Fruit fly (Drosophila melanogaster): ENCODE results near the gene CG5478.

CG5478 gene

DNA sequence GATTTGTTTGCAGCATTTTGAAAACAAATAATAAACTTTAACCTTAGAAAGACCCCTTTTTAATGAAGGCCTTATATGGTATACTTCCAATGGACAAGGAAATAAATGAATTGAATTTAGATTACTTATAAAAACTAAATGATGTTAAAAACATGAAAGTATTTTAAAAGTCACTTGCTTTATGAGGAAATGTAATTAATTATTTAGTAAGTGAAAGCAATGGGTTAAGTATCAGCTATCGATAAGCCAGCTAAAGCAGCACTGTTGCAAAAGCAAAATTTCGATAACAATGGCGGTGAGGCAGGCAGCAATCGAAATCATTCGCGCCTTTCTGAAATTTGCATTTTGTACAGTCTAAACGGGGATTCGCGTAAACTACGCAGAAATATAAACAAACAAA lies 31.6 kb upstream of the CG5478 start, which contains the start of the genes CG32856 and Rbf2 (continued):
- peak; percentile 84 for TF ChIP-seq Dip3 (GFP tag; optimal IDR thresholded peaks at IDR 0.05)
- no peak for TF ChIP-seq Hey (tag; optimal IDR thresholded peaks at IDR 0.05)
- TF ChIP-seq eve (GFP tag; optimal IDR thresholded peaks at IDR 0.05): no peak
- TF ChIP-seq CG16863 (GFP tag; optimal IDR thresholded peaks at IDR 0.05): peak; percentile 75
- TF ChIP-seq NfI (GFP tag; optimal IDR thresholded peaks at IDR 0.05): peak; percentile 84
- TF ChIP-seq NC2α (GFP tag; optimal IDR thresholded peaks at IDR 0.05): no peak
- TF ChIP-seq CG3407 (GFP tag; optimal IDR thresholded peaks at IDR 0.05): no peak
- peak; percentile 79 for TF ChIP-seq CG16813 (GFP tag; IDR thresholded peaks at IDR 0.05; ENCODE audit: partially characterized antibody)
- TF ChIP-seq Mrtf (GFP tag; IDR thresholded peaks at IDR 0.05): no peak
- TF ChIP-seq Hr51 (GFP tag; optimal IDR thresholded peaks at IDR 0.05): peak; percentile 67 to 89
- no peak for TF ChIP-seq ttk (GFP tag; IDR thresholded peaks at IDR 0.05)
- 0 out of 2 replicates have a peak, but pooled peaks have one; percentile 13 for TF ChIP-seq Taf1 (GFP tag; IDR thresholded peaks at IDR 0.05)
- TF ChIP-seq sug (tag; optimal IDR thresholded peaks at IDR 0.05): peak; percentile 90
- TF ChIP-seq CG7963 (GFP tag; IDR thresholded peaks at IDR 0.05; ENCODE audit: partially characterized antibody): peak; percentile 90
- TF ChIP-seq CG14667 (GFP tag; IDR thresholded peaks at IDR 0.05): no peak; the same call in 1 of the 2 replicates
- peak; percentile 63 for TF ChIP-seq CG12219 (GFP tag; optimal IDR thresholded peaks at IDR 0.05)
- TF ChIP-seq CG32532 (GFP tag; IDR thresholded peaks at IDR 0.05): no peak
- peak; percentile 34 for TF ChIP-seq CG3065 (GFP tag; optimal IDR thresholded peaks at IDR 0.05)
- peak; percentile 67 for TF ChIP-seq Mad (GFP tag; optimal IDR thresholded peaks at IDR 0.05)
- peak; percentile 11 for TF ChIP-seq trh (GFP tag; optimal IDR thresholded peaks at IDR 0.05)
- peak; percentile 64 for TF ChIP-seq tx (GFP tag; optimal IDR thresholded peaks at IDR 0.05)
- TF ChIP-seq CG8290 (GFP tag; optimal IDR thresholded peaks at IDR 0.05): peak; percentile 59
- peak in 1 of 2 experiments; percentile 82 for TF ChIP-seq CG8290 (tag; optimal IDR thresholded peaks at IDR 0.05)
- TF ChIP-seq CG3726 (GFP tag; IDR thresholded peaks at IDR 0.05): no peak
- TF ChIP-seq Elba2 (GFP tag; optimal IDR thresholded peaks at IDR 0.05): peak; percentile 61
- TF ChIP-seq gro (GFP tag; optimal IDR thresholded peaks at IDR 0.05): peak; percentile 15
- peak; percentile 68 for TF ChIP-seq fu2 (GFP tag; optimal IDR thresholded peaks at IDR 0.05)
- TF ChIP-seq CG17912 (GFP tag; optimal IDR thresholded peaks at IDR 0.05): peak; percentile 15
- TF ChIP-seq ATbp (GFP tag; optimal IDR thresholded peaks at IDR 0.05): peak; percentile 52
- TF ChIP-seq ato (GFP tag; IDR thresholded peaks at IDR 0.05; ENCODE audit: partially characterized antibody): peak; percentile 89
- TF ChIP-seq sisA (GFP tag; IDR thresholded peaks at IDR 0.05): no peak
- peak; percentile 60 for TF ChIP-seq CG8089 (GFP tag; optimal IDR thresholded peaks at IDR 0.05)
- peak; percentile 87 for TF ChIP-seq CG1603 (tag; optimal IDR thresholded peaks at IDR 0.05)
- TF ChIP-seq PHDP (tag; optimal IDR thresholded peaks at IDR 0.05): peak; percentile 92
- no peak for TF ChIP-seq CG9215 (GFP tag; IDR thresholded peaks at IDR 0.05)
- TF ChIP-seq pnt (GFP tag; optimal IDR thresholded peaks at IDR 0.05): peak; percentile 29
- TF ChIP-seq Sin3A (optimal IDR thresholded peaks at IDR 0.05): peak; percentile 27
- peak; percentile 62 for TF ChIP-seq wor (GFP tag; IDR thresholded peaks at IDR 0.05)
- TF ChIP-seq CG7839 (tag; optimal IDR thresholded peaks at IDR 0.05): peak; percentile 91
- no peak for TF ChIP-seq CG30431 (GFP tag; optimal IDR thresholded peaks at IDR 0.05)
- TF ChIP-seq exex (tag; optimal IDR thresholded peaks at IDR 0.05): peak; percentile 8
- TF ChIP-seq HmgZ (tag; optimal IDR thresholded peaks at IDR 0.05): peak; percentile 90
- TF ChIP-seq CG8924 (tag; optimal IDR thresholded peaks at IDR 0.05): peak; percentile 79
- TF ChIP-seq CG11723 (GFP tag; optimal IDR thresholded peaks at IDR 0.05): peak; percentile 43
- TF ChIP-seq cato (GFP tag; optimal IDR thresholded peaks at IDR 0.05; ENCODE audit: borderline replicate concordance): peak; percentile 38
- TF ChIP-seq Dbx (GFP tag; IDR thresholded peaks at IDR 0.05): peak; percentile 66
- no peak for TF ChIP-seq CG10274 (GFP tag; optimal IDR thresholded peaks at IDR 0.05)
- TF ChIP-seq CG12942 (GFP tag; optimal IDR thresholded peaks at IDR 0.05): peak; percentile 80
- TF ChIP-seq dm (GFP tag; optimal IDR thresholded peaks at IDR 0.05): peak; percentile 71
- TF ChIP-seq CG17829 (tag; optimal IDR thresholded peaks at IDR 0.05): peak; percentile 58
- peak; percentile 88 for TF ChIP-seq lilli (GFP tag; optimal IDR thresholded peaks at IDR 0.05)
- TF ChIP-seq Opbp (GFP tag; IDR thresholded peaks at IDR 0.05; ENCODE audit: partially characterized antibody): peak; percentile 86; the same call in 2 of the 3 replicates

Measured in whole organism, embryonic.